Worm (Caenorhabditis elegans) whole organism, L4/young adult: Measurements from ENCODE around the gene Y54G11A.4.

ENCODE experiments used
- dao-5 ChIP-seq: sonication (generic microtip); optimal IDR thresholded peaks from 2 replicates; lab custom pipeline; 2016; ENCODE audit warnings: missing genotype, missing genetic modification characterization, moderate library complexity, missing compliant biosample characterization
- him-1 ChIP-seq: sonication (generic microtip); optimal IDR thresholded peaks from 2 replicates; lab custom pipeline; 2016; ENCODE audit warnings: missing genotype, missing genetic modification reagents, missing genetic modification characterization, missing compliant biosample characterization

DNA sequence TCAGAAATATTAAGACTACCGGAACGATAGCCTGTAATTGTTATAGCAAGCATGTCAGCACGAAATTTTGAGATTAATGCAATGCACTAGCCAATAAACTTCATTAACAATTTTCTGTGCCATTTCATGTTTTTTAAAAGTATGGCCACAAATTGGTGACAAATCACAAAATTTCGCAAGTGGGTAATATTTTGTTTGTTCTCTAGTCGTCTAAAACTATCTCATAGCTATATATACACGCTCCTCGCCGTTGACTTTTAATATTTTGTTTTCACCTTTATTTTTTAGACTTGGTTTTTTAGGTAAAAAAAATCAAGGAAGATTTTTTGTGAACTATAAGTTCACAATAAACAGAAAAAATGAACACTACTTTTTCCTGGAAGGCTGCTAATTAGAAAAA, 1.8 kb upstream of the Y54G11A.4 start:
- no peak for TF ChIP-seq him-1
- no peak for TF ChIP-seq dao-5
